Comparison of ENCODE assay signal across 4 fruit fly cellular contexts in the genomic region with DNA sequence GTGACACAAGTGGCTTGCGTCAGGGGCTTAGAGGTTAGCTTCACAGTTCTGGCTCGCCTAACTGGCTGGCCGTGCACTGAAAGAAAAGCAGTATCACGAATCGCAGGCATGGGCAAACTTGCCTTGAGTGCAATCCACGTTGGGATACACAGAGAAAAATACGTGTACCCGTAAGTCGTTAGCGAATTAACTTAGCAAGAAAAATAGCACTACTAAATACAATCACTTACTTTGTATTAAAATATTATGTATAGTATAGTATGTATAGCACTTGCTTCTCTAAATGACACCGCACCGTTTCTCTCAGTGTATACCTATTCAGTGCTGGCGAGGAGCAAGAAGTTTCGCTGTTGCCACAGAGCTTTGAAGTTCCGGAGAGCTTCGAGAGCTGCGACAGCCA.
A peak's percentile ranks its signal among the peaks of the same experiment; 100 is the strongest.
TF ChIP-seq lines count a peak whose summit lies in the region.

No protein-coding gene starts in this region.

- TF ChIP-seq CTCF in whole organism, embryonic (GFP tag; optimal IDR thresholded peaks at IDR 0.05; lab: Kevin White, UChicago): no peak

TF ChIP-seq in whole organism, embryonic, 481 proteins besides CTCF, POLR2A, EP300 and RAD21 (continues in another document):
- TF ChIP-seq esg (GFP tag; conservative IDR thresholded peaks at IDR 0.05; lab: Robert Waterston, UW) (peak; percentile 44), Sox102F (GFP tag; optimal IDR thresholded peaks at IDR 0.05; lab: Kevin White, UChicago) (peak; percentile 45), dan (GFP tag; IDR thresholded peaks at IDR 0.05; lab: Robert Waterston, UW) (no peak), Vsx1 (GFP tag; optimal IDR thresholded peaks at IDR 0.05; lab: Kevin White, UChicago) (no peak), nmo (GFP tag; optimal IDR thresholded peaks at IDR 0.05; lab: Kevin White, UChicago) (peak; percentile 47), CG32532 (GFP tag; IDR thresholded peaks at IDR 0.05; lab: Robert Waterston, UW) (peak; percentile 32; the same call in 1 of the 2 replicates), Abd-B (GFP tag; optimal IDR thresholded peaks at IDR 0.05; lab: Kevin White, UChicago) (peak; percentile 38), wek (GFP tag; optimal IDR thresholded peaks at IDR 0.05; lab: Kevin White, UChicago) (no peak), CG17359 (tag; optimal IDR thresholded peaks at IDR 0.05; lab: Kevin White, UChicago) (peak; percentile 46), sc (optimal IDR thresholded peaks at IDR 0.05; lab: Kevin White, UChicago) (no peak), sc (GFP tag; optimal IDR thresholded peaks at IDR 0.05; lab: Kevin White, UChicago) (no peak), insv (GFP tag; optimal IDR thresholded peaks at IDR 0.05; lab: Kevin White, UChicago) (no peak), CG3726 (GFP tag; IDR thresholded peaks at IDR 0.05; lab: Robert Waterston, UW) (no peak), Meics (GFP tag; optimal IDR thresholded peaks at IDR 0.05; lab: Kevin White, UChicago) (peak; percentile 63), HLH3B (GFP tag; IDR thresholded peaks at IDR 0.05; lab: Robert Waterston, UW) (peak; percentile 43; the same call in 1 of the 2 replicates), nau (GFP tag; optimal IDR thresholded peaks at IDR 0.05; lab: Kevin White, UChicago) (no peak), h (optimal IDR thresholded peaks at IDR 0.05; lab: Kevin White, UChicago) (no peak), CG17361 (GFP tag; IDR thresholded peaks at IDR 0.05; lab: Robert Waterston, UW) (0 out of 3 replicates have a peak, but pooled peaks have one; percentile 30), odd (GFP tag; optimal IDR thresholded peaks at IDR 0.05; lab: Kevin White, UChicago) (peak; percentile 9), Pdp1 (GFP tag; optimal IDR thresholded peaks at IDR 0.05; lab: Kevin White, UChicago) (no peak), lilli (GFP tag; optimal IDR thresholded peaks at IDR 0.05; lab: Kevin White, UChicago) (peak; percentile 31)

TF ChIP-seq in whole organism, prepupa, 60 proteins besides CTCF, POLR2A, EP300 and RAD21 (continues in another document):
- TF ChIP-seq Smox (GFP tag; optimal IDR thresholded peaks at IDR 0.05; lab: Kevin White, UChicago) (no peak), CG16779 (tag; optimal IDR thresholded peaks at IDR 0.05; lab: Kevin White, UChicago) (no peak), CG8319 (GFP tag; optimal IDR thresholded peaks at IDR 0.05; lab: Kevin White, UChicago) (no peak), achi (GFP tag; optimal IDR thresholded peaks at IDR 0.05; lab: Kevin White, UChicago) (peak; percentile 22), Sox15 (GFP tag; optimal IDR thresholded peaks at IDR 0.05; lab: Kevin White, UChicago) (no peak), pdm3 (GFP tag; optimal IDR thresholded peaks at IDR 0.05; lab: Kevin White, UChicago) (peak; percentile 21), fd85E (GFP tag; optimal IDR thresholded peaks at IDR 0.05; lab: Kevin White, UChicago) (no peak), fd59A (GFP tag; optimal IDR thresholded peaks at IDR 0.05; lab: Kevin White, UChicago) (peak; percentile 10), Gug (GFP tag; IDR thresholded peaks at IDR 0.05; lab: Robert Waterston, UW) (no peak), CG6808 (GFP tag; optimal IDR thresholded peaks at IDR 0.05; lab: Kevin White, UChicago) (peak; percentile 22), topi (GFP tag; optimal IDR thresholded peaks at IDR 0.05; lab: Kevin White, UChicago) (no peak), CG32006 (GFP tag; optimal IDR thresholded peaks at IDR 0.05; lab: Kevin White, UChicago) (peak; percentile 50), ss (GFP tag; optimal IDR thresholded peaks at IDR 0.05; lab: Kevin White, UChicago) (peak in 1 of 2 experiments; percentile 8), Ets96B (tag; optimal IDR thresholded peaks at IDR 0.05; lab: Kevin White, UChicago) (peak; percentile 32), CG8632 (GFP tag; optimal IDR thresholded peaks at IDR 0.05; lab: Kevin White, UChicago) (no peak), CG6163 (GFP tag; IDR thresholded peaks at IDR 0.05; lab: Robert Waterston, UW) (0 out of 3 replicates have a peak, but pooled peaks have one; percentile 31), CG7368 (GFP tag; optimal IDR thresholded peaks at IDR 0.05; lab: Kevin White, UChicago) (no peak), cyc (GFP tag; optimal IDR thresholded peaks at IDR 0.05; lab: Kevin White, UChicago) (no peak), CG3032 (tag; optimal IDR thresholded peaks at IDR 0.05; lab: Kevin White, UChicago) (peak; percentile 35), CG4318 (GFP tag; optimal IDR thresholded peaks at IDR 0.05; lab: Kevin White, UChicago) (no peak), CG15336 (GFP tag; IDR thresholded peaks at IDR 0.05; lab: Robert Waterston, UW) (no peak), Hr38 (GFP tag; optimal IDR thresholded peaks at IDR 0.05; lab: Kevin White, UChicago) (no peak), Eip93F (GFP tag; optimal IDR thresholded peaks at IDR 0.05; lab: Kevin White, UChicago) (no peak)

TF ChIP-seq in whole organism, pupa, 21 proteins besides CTCF, POLR2A, EP300 and RAD21:
- peak; percentile 45 for TF ChIP-seq CG9948 (tag; optimal IDR thresholded peaks at IDR 0.05; lab: Kevin White, UChicago)
- no peak for TF ChIP-seq D1 (tag; optimal IDR thresholded peaks at IDR 0.05; lab: Kevin White, UChicago)
- TF ChIP-seq CG15710 (tag; optimal IDR thresholded peaks at IDR 0.05; lab: Kevin White, UChicago): peak; percentile 37
- peak; percentile 8 for TF ChIP-seq CG34367 (tag; optimal IDR thresholded peaks at IDR 0.05; lab: Kevin White, UChicago)
- TF ChIP-seq CG32121 (GFP tag; IDR thresholded peaks at IDR 0.05; lab: Robert Waterston, UW): no peak
- no peak for TF ChIP-seq gl (tag; optimal IDR thresholded peaks at IDR 0.05; lab: Kevin White, UChicago)
- peak; percentile 42 for TF ChIP-seq CG8159 (tag; optimal IDR thresholded peaks at IDR 0.05; lab: Kevin White, UChicago)
- no peak for TF ChIP-seq Pif1B (GFP tag; optimal IDR thresholded peaks at IDR 0.05; lab: Kevin White, UChicago)
- peak; percentile 19 for TF ChIP-seq CG17806 (tag; optimal IDR thresholded peaks at IDR 0.05; lab: Kevin White, UChicago)
- no peak for TF ChIP-seq Pif1A (GFP tag; optimal IDR thresholded peaks at IDR 0.05; lab: Kevin White, UChicago)
- TF ChIP-seq rn (GFP tag; IDR thresholded peaks at IDR 0.05; lab: Robert Waterston, UW): no peak
- TF ChIP-seq CG12605 (GFP tag; IDR thresholded peaks at IDR 0.05; lab: Robert Waterston, UW): no peak
- peak; percentile 30 for TF ChIP-seq CG8301 (tag; optimal IDR thresholded peaks at IDR 0.05; lab: Kevin White, UChicago)
- peak; percentile 42 for TF ChIP-seq CG14655 (GFP tag; optimal IDR thresholded peaks at IDR 0.05; lab: Kevin White, UChicago)
- 0 out of 3 replicates have a peak, but pooled peaks have one; percentile 15 for TF ChIP-seq fd96Ca (GFP tag; IDR thresholded peaks at IDR 0.05; lab: Robert Waterston, UW)
- TF ChIP-seq EcR (GFP tag; optimal IDR thresholded peaks at IDR 0.05; lab: Kevin White, UChicago): no peak
TF ChIP-seq in whole organism, pupa: peak in this region for 8.

TF ChIP-seq in whole organism, wandering third instar larva, 38 proteins besides CTCF, POLR2A, EP300 and RAD21:
- TF ChIP-seq foxo (GFP tag; optimal IDR thresholded peaks at IDR 0.05; lab: Kevin White, UChicago) (peak in 1 of 2 experiments; percentile 12), HLH106 (tag; optimal IDR thresholded peaks at IDR 0.05; lab: Kevin White, UChicago) (peak; percentile 1), ey (GFP tag; optimal IDR thresholded peaks at IDR 0.05; lab: Kevin White, UChicago) (no peak)
